Fruit fly (Drosophila melanogaster) whole organism, embryonic: ENCODE data around the gene CG17343.

Source experiments
- Antp ChIP-seq: fragments of 200-800 bp; sonication (Bioruptor generic); optimal IDR thresholded peaks from 3 replicates; lab custom pipeline; 2016; ENCODE audit warnings: missing biosample characterization, missing genetic modification characterization
- CG10431 ChIP-seq: fragments of 200-800 bp; sonication (Bioruptor generic); optimal IDR thresholded peaks from 3 replicates; lab custom pipeline; 2018; ENCODE audit warnings: missing biosample characterization, mild to moderate bottlenecking, missing genetic modification characterization
- CG10462 ChIP-seq: fragments of 200-800 bp; sonication (Bioruptor generic); optimal IDR thresholded peaks from 2 replicates; lab custom pipeline; 2016; ENCODE audit warnings: missing biosample characterization, missing genetic modification characterization
- CG10959 ChIP-seq: fragments of 200-800 bp; sonication (Bioruptor generic); IDR thresholded peaks from 2 replicates; pipeline ENCODE4 v1.3.6; 2022; ENCODE audit warnings: missing biosample characterization, missing genetic modification characterization
- CG12744 ChIP-seq: fragments of 200-800 bp; sonication (Bioruptor generic); optimal IDR thresholded peaks from 2 replicates; lab custom pipeline; 2016; ENCODE audit warnings: missing biosample characterization, missing genetic modification characterization
- CG13296 ChIP-seq: fragments of 200-800 bp; sonication (Bioruptor generic); optimal IDR thresholded peaks from 3 replicates; lab custom pipeline; 2018; ENCODE audit warnings: missing biosample characterization, mild to moderate bottlenecking, missing genetic modification characterization
- CG13624 ChIP-seq: fragments of 200-800 bp; sonication (Bioruptor generic); optimal IDR thresholded peaks from 2 replicates; lab custom pipeline; 2016; ENCODE audit warnings: missing biosample characterization, missing genetic modification characterization
- CG17186 ChIP-seq: fragments of 200-800 bp; sonication (Bioruptor generic); optimal IDR thresholded peaks from 3 replicates; lab custom pipeline; 2017; ENCODE audit warnings: missing biosample characterization, missing genetic modification reagents, missing genetic modification characterization
- CG17361 ChIP-seq: fragments of 200-800 bp; sonication (Bioruptor generic); IDR thresholded peaks from 3 replicates; pipeline ENCODE4 v1.3.6; 2022; ENCODE audit warnings: missing biosample characterization, missing genetic modification characterization
- CG17612 ChIP-seq: fragments of 200-800 bp; sonication (Bioruptor generic); IDR thresholded peaks from 2 replicates; pipeline ENCODE4 v1.3.6; 2022; ENCODE audit warnings: missing biosample characterization, missing genetic modification characterization
- CG18262 ChIP-seq: fragments of 200-800 bp; optimal IDR thresholded peaks from 3 replicates; lab custom pipeline; 2019; ENCODE audit warnings: missing biosample characterization, mild to moderate bottlenecking, missing genetic modification characterization, moderate library complexity
- CG3838 ChIP-seq: fragments of 200-800 bp; sonication (Bioruptor generic); optimal IDR thresholded peaks from 3 replicates; lab custom pipeline; 2016; ENCODE audit warnings: missing biosample characterization, missing genetic modification characterization
- CG5245 ChIP-seq: fragments of 200-800 bp; sonication (Bioruptor generic); optimal IDR thresholded peaks from 3 replicates; lab custom pipeline; 2016; ENCODE audit warnings: missing biosample characterization, missing genetic modification characterization
- CG6175 ChIP-seq: fragments of 200-800 bp; sonication (Bioruptor generic); IDR thresholded peaks from 3 replicates; pipeline ENCODE4 v1.3.6; 2022; ENCODE audit warnings: missing biosample characterization, missing genetic modification characterization
- CG6272 ChIP-seq: fragments of 200-800 bp; sonication (Bioruptor generic); IDR thresholded peaks from 2 replicates; pipeline ENCODE4 v1.3.6; 2022; ENCODE audit warnings: missing biosample characterization, missing genetic modification characterization
- CG7745 ChIP-seq: fragments of 200-800 bp; sonication (Bioruptor generic); optimal IDR thresholded peaks from 2 replicates; lab custom pipeline; 2018; ENCODE audit warnings: missing biosample characterization, mild to moderate bottlenecking, missing genetic modification characterization, moderate library complexity
- CG7928 ChIP-seq: fragments of 200-800 bp; sonication (Bioruptor generic); optimal IDR thresholded peaks from 2 replicates; lab custom pipeline; 2017; ENCODE audit warnings: missing biosample characterization, mild to moderate bottlenecking, missing genetic modification characterization
- CG7963 ChIP-seq: fragments of 200-800 bp; sonication (Bioruptor generic); IDR thresholded peaks from 3 replicates; pipeline ENCODE4 v1.3.6; 2022; ENCODE audit warnings: missing biosample characterization, missing genetic modification characterization; ENCODE audit not compliant: partially characterized antibody
- CG8281 ChIP-seq: fragments of 200-800 bp; sonication (Bioruptor generic); optimal IDR thresholded peaks from 2 replicates; lab custom pipeline; 2018; ENCODE audit warnings: missing biosample characterization, mild to moderate bottlenecking, missing genetic modification characterization, moderate library complexity
- CG9932 ChIP-seq: fragments of 200-800 bp; sonication (Bioruptor generic); IDR thresholded peaks from 2 replicates; pipeline ENCODE4 v1.3.6; 2022; ENCODE audit warnings: missing biosample characterization, missing genetic modification characterization
- Drgx ChIP-seq: fragments of 200-800 bp; sonication (Bioruptor generic); IDR thresholded peaks from 2 replicates; pipeline ENCODE4 v1.3.6; 2022; ENCODE audit warnings: missing biosample characterization, missing genetic modification characterization
- Eip74EF ChIP-seq, 2 experiments: fragments of 200-800 bp in 1 of 2; fragments of >200 bp in 1 of 2; sonication (Bioruptor generic) in 1 of 2; optimal IDR thresholded peaks; 2 replicates each; lab custom pipeline; 2017 to 2019; ENCODE audit warnings: missing biosample characterization in 2 of 2, missing genetic modification characterization in 2 of 2, mild to moderate bottlenecking in 1 of 2, moderate library complexity in 1 of 2
- HmgD ChIP-seq: fragments of 200-800 bp; sonication (Bioruptor generic); optimal IDR thresholded peaks from 3 replicates; lab custom pipeline; 2016; ENCODE audit warnings: missing biosample characterization, missing genetic modification characterization
- Hr39 ChIP-seq: fragments of >200 bp; optimal IDR thresholded peaks from 2 replicates; lab custom pipeline; 2017
- Hsf ChIP-seq: fragments of 200-800 bp; sonication (Bioruptor generic); optimal IDR thresholded peaks from 3 replicates; lab custom pipeline; 2016; ENCODE audit warnings: missing biosample characterization, missing genetic modification characterization
- MTF-1 ChIP-seq: fragments of 200-800 bp; sonication (Bioruptor generic); optimal IDR thresholded peaks from 2 replicates; lab custom pipeline; 2018; ENCODE audit warnings: missing biosample characterization, mild to moderate bottlenecking, missing genetic modification characterization, borderline replicate concordance
- Mes4 ChIP-seq: fragments of 200-800 bp; sonication (Bioruptor generic); optimal IDR thresholded peaks from 2 replicates; lab custom pipeline; 2016; ENCODE audit warnings: missing biosample characterization, missing genetic modification characterization
- NFAT ChIP-seq: fragments of 200-800 bp; sonication (Bioruptor generic); IDR thresholded peaks from 2 replicates; pipeline ENCODE4 v1.3.6; 2022; ENCODE audit warnings: missing biosample characterization, missing genetic modification characterization
- Nf-YA ChIP-seq: fragments of 200-800 bp; sonication (Bioruptor generic); IDR thresholded peaks from 2 replicates; pipeline ENCODE4 v1.3.6; 2022; ENCODE audit warnings: missing biosample characterization, missing genetic modification characterization
- Oli ChIP-seq: fragments of 200-800 bp; sonication (Bioruptor generic); optimal IDR thresholded peaks from 2 replicates; lab custom pipeline; 2018; ENCODE audit warnings: missing biosample characterization, mild to moderate bottlenecking, missing genetic modification characterization, moderate library complexity
- Opbp ChIP-seq: fragments of 200-800 bp; sonication (Bioruptor generic); IDR thresholded peaks from 3 replicates; pipeline ENCODE4 v1.3.6; 2022; ENCODE audit warnings: missing biosample characterization, missing genetic modification characterization; ENCODE audit not compliant: partially characterized antibody
- Ravus ChIP-seq: fragments of 200-800 bp; sonication (Bioruptor generic); IDR thresholded peaks from 2 replicates; pipeline ENCODE4 v1.3.6; 2022; ENCODE audit warnings: missing biosample characterization, missing genetic modification characterization
- Sin3A ChIP-seq: fragments of >200 bp; optimal IDR thresholded peaks from 2 replicates; lab custom pipeline; 2018
- Spps ChIP-seq: fragments of 200-800 bp; sonication (Bioruptor generic); optimal IDR thresholded peaks from 2 replicates; lab custom pipeline; 2018; ENCODE audit warnings: missing biosample characterization, mild to moderate bottlenecking, missing genetic modification characterization
- Xbp1 ChIP-seq: fragments of 200-800 bp; sonication (Bioruptor generic); optimal IDR thresholded peaks from 3 replicates; lab custom pipeline; 2016; ENCODE audit warnings: missing biosample characterization, mild to moderate bottlenecking, missing genetic modification characterization
- bigmax ChIP-seq: fragments of 200-800 bp; sonication (Bioruptor generic); optimal IDR thresholded peaks from 2 replicates; lab custom pipeline; 2018; ENCODE audit warnings: missing biosample characterization, mild to moderate bottlenecking, missing genetic modification characterization
- br ChIP-seq: fragments of >200 bp; optimal IDR thresholded peaks from 2 replicates; lab custom pipeline; 2017
- chm ChIP-seq: fragments of 200-800 bp; sonication (Bioruptor generic); IDR thresholded peaks from 2 replicates; pipeline ENCODE4 v1.3.6; 2022; ENCODE audit warnings: missing biosample characterization, missing genetic modification characterization
- gcm ChIP-seq: fragments of 200-800 bp; sonication (Bioruptor generic); optimal IDR thresholded peaks from 2 replicates; lab custom pipeline; 2019; ENCODE audit warnings: missing biosample characterization, mild to moderate bottlenecking, missing genetic modification characterization, moderate library complexity
- her ChIP-seq: fragments of 200-800 bp; sonication (Bioruptor generic); optimal IDR thresholded peaks from 2 replicates; lab custom pipeline; 2016; ENCODE audit warnings: missing biosample characterization, missing genetic modification characterization
- insv ChIP-seq, 2 experiments: fragments of 200-800 bp; sonication (Bioruptor generic); optimal IDR thresholded peaks; 3 replicates each; lab custom pipeline; 2016 to 2018; ENCODE audit warnings: missing biosample characterization in 2 of 2, missing genetic modification characterization in 2 of 2
- klu ChIP-seq: fragments of 200-800 bp; sonication (Bioruptor generic); IDR thresholded peaks from 2 replicates; pipeline ENCODE4 v1.3.6; 2022; ENCODE audit warnings: missing biosample characterization, missing genetic modification characterization
- lilli ChIP-seq: fragments of 200-800 bp; sonication (Bioruptor generic); optimal IDR thresholded peaks from 3 replicates; lab custom pipeline; 2016; ENCODE audit warnings: missing biosample characterization, missing genetic modification characterization
- maf-S ChIP-seq: fragments of 200-800 bp; sonication (Bioruptor generic); optimal IDR thresholded peaks from 2 replicates; lab custom pipeline; 2016; ENCODE audit warnings: missing biosample characterization, missing genetic modification characterization
- pho ChIP-seq: fragments of 200-800 bp; sonication (Bioruptor generic); optimal IDR thresholded peaks from 2 replicates; lab custom pipeline; 2016; ENCODE audit warnings: missing biosample characterization, missing genetic modification characterization
- phol ChIP-seq: fragments of 200-800 bp; sonication (Bioruptor generic); optimal IDR thresholded peaks from 3 replicates; lab custom pipeline; 2018; ENCODE audit warnings: missing biosample characterization, mild to moderate bottlenecking, missing genetic modification characterization, moderate library complexity
- prd ChIP-seq, 3 experiments: fragments of >200 bp in 2 of 3; fragments of 200-800 bp in 1 of 3; sonication (Bioruptor generic) in 1 of 3; optimal IDR thresholded peaks in 2 of 3; IDR thresholded peaks in 1 of 3; 2 replicates in 2 of 3; 3 replicates in 1 of 3; pipeline versions ENCODE4 v1.3.6 to Lab custom; 2017 to 2022; ENCODE audit warnings: missing biosample characterization in 1 of 3, missing genetic modification characterization in 1 of 3
- sens ChIP-seq: fragments of 200-800 bp; sonication (Bioruptor generic); peaks from one replicate; lab custom pipeline; 2016; ENCODE audit warnings: missing biosample characterization, missing genetic modification characterization
- shn ChIP-seq: fragments of 200-800 bp; sonication (Bioruptor generic); optimal IDR thresholded peaks from 3 replicates; lab custom pipeline; 2016; ENCODE audit warnings: missing biosample characterization, missing genetic modification characterization
- sob ChIP-seq: fragments of 200-800 bp; sonication (Bioruptor generic); IDR thresholded peaks from 2 replicates; pipeline ENCODE4 v1.3.6; 2022; ENCODE audit warnings: missing biosample characterization, missing genetic modification characterization
- stc ChIP-seq: fragments of 200-800 bp; sonication (Bioruptor generic); IDR thresholded peaks from 2 replicates; pipeline ENCODE4 v1.3.6; 2022; ENCODE audit warnings: missing biosample characterization, missing genetic modification characterization
- stwl ChIP-seq: fragments of 200-800 bp; sonication (Bioruptor generic); optimal IDR thresholded peaks from 3 replicates; lab custom pipeline; 2018; ENCODE audit warnings: missing biosample characterization, mild to moderate bottlenecking, missing genetic modification characterization, moderate library complexity
- sug ChIP-seq: fragments of 200-800 bp; optimal IDR thresholded peaks from 2 replicates; lab custom pipeline; 2019; ENCODE audit warnings: missing biosample characterization, mild to moderate bottlenecking, missing genetic modification characterization, moderate library complexity

CG17343 gene

DNA sequence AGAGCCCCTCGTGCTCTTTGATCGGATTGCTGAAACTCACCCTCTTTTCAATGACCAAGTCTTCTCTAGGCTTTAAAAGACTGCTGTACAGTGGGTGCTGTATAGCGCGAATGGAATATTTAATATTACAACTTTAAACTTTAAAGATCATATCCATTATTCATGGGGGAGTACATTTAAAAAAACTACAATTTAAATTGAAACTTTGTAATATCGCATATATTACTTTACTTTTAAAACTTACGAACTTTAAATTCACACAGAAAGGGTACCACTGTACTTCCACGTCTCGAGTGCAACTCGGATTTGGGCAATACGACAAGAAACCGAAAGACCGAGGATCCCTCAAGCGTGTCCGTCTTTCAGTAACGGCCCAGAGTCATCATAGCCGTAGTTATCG, 5.8 kb upstream of the CG17343 start, which contains the start of gene Phlpp (continued):
- TF ChIP-seq stwl (tag; lab: Kevin White, UChicago) (peak; percentile 2), gcm (peak; percentile 8), CG7745 (tag; lab: Kevin White, UChicago) (no peak), sug (tag; lab: Kevin White, UChicago) (no peak), HmgD (GFP tag; lab: Kevin White, UChicago) (no peak), Hr39 (lab: Kevin White, UChicago) (no peak), Spps (tag; lab: Kevin White, UChicago) (peak; percentile 26), CG9932 (GFP tag; lab: Robert Waterston, UW) (no peak), bigmax (no peak), CG13296 (no peak), CG18262 (tag; lab: Kevin White, UChicago) (peak; percentile 83), Oli (tag; lab: Kevin White, UChicago) (peak; percentile 45), CG17612 (GFP tag; lab: Robert Waterston, UW) (no peak), Antp (peak; percentile 21), MTF-1 (peak; percentile 3), CG6272 (peak; percentile 41; the same call in 1 of the 2 replicates), CG13624 (GFP tag; lab: Kevin White, UChicago) (no peak), lilli (GFP tag; lab: Kevin White, UChicago) (peak; percentile 55), insv (GFP tag; optimal IDR thresholded peaks at IDR 0.05; lab: Kevin White, UChicago) (no peak), sob (peak; percentile 53; the same call in 1 of the 2 replicates), stc (GFP tag; lab: Robert Waterston, UW) (0 out of 2 replicates have a peak, but pooled peaks have one; percentile 39), Eip74EF (GFP tag; optimal IDR thresholded peaks at IDR 0.05; lab: Kevin White, UChicago) (no peak), NFAT (GFP tag; lab: Robert Waterston, UW) (no peak), shn (no peak), br (lab: Kevin White, UChicago) (no peak), Xbp1 (GFP tag; lab: Kevin White, UChicago) (peak; percentile 59), CG6175 (GFP tag; lab: Robert Waterston, UW) (no peak), CG10431 (GFP tag; lab: Kevin White, UChicago) (no peak), CG12744 (GFP tag; lab: Kevin White, UChicago) (no peak), CG7928 (GFP tag; lab: Kevin White, UChicago) (no peak), CG10462 (GFP tag; lab: Kevin White, UChicago) (peak; percentile 7), Opbp (GFP tag; lab: Robert Waterston, UW) (no peak), Ravus (no peak), pho (GFP tag; lab: Kevin White, UChicago) (no peak), CG17361 (peak; percentile 72), Mes4 (GFP tag; lab: Kevin White, UChicago) (no peak), prd (optimal IDR thresholded peaks at IDR 0.05; lab: Kevin White, UChicago) (no peak), prd (GFP tag; IDR thresholded peaks at IDR 0.05; lab: Robert Waterston, UW) (peak; percentile 82), CG10959 (peak; percentile 71), Hsf (peak; percentile 11), her (GFP tag; lab: Kevin White, UChicago) (no peak), Sin3A (lab: Kevin White, UChicago) (no peak), Nf-YA (GFP tag; lab: Robert Waterston, UW) (peak; percentile 47; the same call in 1 of the 2 replicates), CG5245 (GFP tag; lab: Kevin White, UChicago) (no peak), CG3838 (no peak), maf-S (GFP tag; lab: Kevin White, UChicago) (peak; percentile 3), CG17186 (GFP tag; lab: Kevin White, UChicago) (no peak), sens (GFP tag; lab: Kevin White, UChicago) (peak; percentile 95), CG7963 (GFP tag; lab: Robert Waterston, UW) (no peak), CG8281 (tag; lab: Kevin White, UChicago) (no peak), phol (tag; lab: Kevin White, UChicago) (peak; percentile 74), Drgx (GFP tag; lab: Robert Waterston, UW) (peak; percentile 72), klu (GFP tag; lab: Robert Waterston, UW) (no peak), chm (GFP tag; lab: Robert Waterston, UW) (no peak)
